Worm (Caenorhabditis elegans): Measurements from ENCODE around the gene clec-165.

DNA sequence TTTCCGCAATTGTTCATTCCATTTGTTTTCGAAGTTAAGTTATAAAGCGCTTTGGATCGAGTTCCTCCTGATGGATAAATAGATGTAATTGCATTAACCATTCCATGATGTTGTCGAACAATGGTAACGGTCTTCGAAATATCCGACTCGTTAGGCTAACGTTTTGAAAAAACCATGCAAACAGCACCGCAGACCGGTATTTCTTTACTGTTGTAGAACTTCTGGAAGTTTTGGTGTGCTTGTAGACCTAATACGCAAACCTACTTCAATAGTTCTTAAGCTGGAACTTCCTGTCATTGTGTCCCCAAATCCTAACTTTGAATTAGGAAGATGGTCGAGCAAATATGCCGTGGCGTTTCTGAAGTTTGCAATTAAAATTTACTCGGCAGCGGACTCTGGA, 1.4 kb downstream of the clec-165 start, which contains the start of gene F38A1.9:
- TF ChIP-seq lin-11 (tag; optimal IDR thresholded peaks at IDR 0.05), result no peak
- no peak for TF ChIP-seq F13H6.1 (tag; optimal IDR thresholded peaks at IDR 0.05)
- no peak for TF ChIP-seq pqm-1 (tag; optimal IDR thresholded peaks at IDR 0.05)
- no peak for TF ChIP-seq hlh-30 (tag; optimal IDR thresholded peaks at IDR 0.05; ENCODE audit: insufficient read depth)
- TF ChIP-seq zip-5 (tag; optimal IDR thresholded peaks at IDR 0.05), result no peak
- TF ChIP-seq nfya-1 (tag; optimal IDR thresholded peaks at IDR 0.05), result no peak
- no peak for TF ChIP-seq T23F11.4 (GFP tag; optimal IDR thresholded peaks at IDR 0.05)
- TF ChIP-seq ama-1 (optimal IDR thresholded peaks at IDR 0.05), result no peak
- TF ChIP-seq pros-1 (tag; optimal IDR thresholded peaks at IDR 0.05), result no peak
- no peak for TF ChIP-seq pha-2 (tag; optimal IDR thresholded peaks at IDR 0.05)
- TF ChIP-seq nhr-232 (tag; optimal IDR thresholded peaks at IDR 0.05), result no peak

Measured in whole organism, late embryonic.